Worm (Caenorhabditis elegans): Measurements from ENCODE around the gene F42A10.6.

DNA sequence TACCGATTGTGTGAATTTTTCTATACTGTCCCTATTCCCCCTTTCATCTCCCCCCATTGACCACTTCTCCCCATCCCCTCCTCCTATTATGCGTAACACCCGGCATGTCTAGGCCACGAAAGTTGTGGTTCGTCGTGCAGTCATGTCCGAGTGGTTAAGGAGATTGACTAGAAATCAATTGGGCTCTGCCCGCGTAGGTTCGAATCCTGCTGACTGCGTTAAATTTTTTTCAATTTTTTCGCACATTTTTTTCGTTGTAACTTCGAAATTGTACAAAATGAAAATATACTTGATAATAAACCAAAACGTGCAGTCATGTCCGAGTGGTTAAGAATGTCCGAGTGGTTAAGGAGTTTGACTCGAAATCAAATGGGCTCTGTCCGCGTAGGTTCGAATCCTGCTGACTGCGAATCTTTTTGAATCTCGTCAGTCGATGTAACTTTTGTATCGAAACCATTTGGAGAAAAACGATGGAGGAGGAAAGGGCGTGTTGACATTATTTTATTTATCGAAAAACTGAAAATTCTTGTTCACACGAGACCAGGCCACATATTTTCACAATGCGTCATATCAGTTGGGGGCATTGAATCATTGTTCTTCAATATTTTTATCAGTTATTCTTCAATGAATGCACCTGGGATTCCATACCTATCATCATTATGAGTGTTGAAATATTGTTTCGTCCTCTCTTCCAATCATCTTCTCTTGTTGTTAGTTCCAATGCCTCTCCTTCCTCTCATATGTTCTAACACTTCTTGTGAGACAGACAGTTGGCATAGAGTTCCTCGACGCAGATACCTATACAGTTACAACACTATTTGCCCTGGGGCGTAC lies 17.8 kb downstream of the F42A10.6 start, which contains the start of gene nfm-1:
- TF ChIP-seq ccch-3 (GFP tag; optimal IDR thresholded peaks at IDR 0.05) = no peak
- peak; percentile 81 for TF ChIP-seq madf-10 (tag; optimal IDR thresholded peaks at IDR 0.05)
- no peak for TF ChIP-seq ama-1 (optimal IDR thresholded peaks at IDR 0.05)
- peak; percentile 10 to 43 for TF ChIP-seq ama-1 (GFP tag; optimal IDR thresholded peaks at IDR 0.05)
- peak; percentile 72 for TF ChIP-seq ztf-18 (tag; optimal IDR thresholded peaks at IDR 0.05)
- peak; percentile 80 for TF ChIP-seq ZK185.1 (tag; optimal IDR thresholded peaks at IDR 0.05; ENCODE audit: poor library complexity, severe bottlenecking)
- TF ChIP-seq pha-4 (tag; optimal IDR thresholded peaks at IDR 0.05) = peak; percentile 28
- 0 out of 2 replicates have a peak, but pooled peaks have one; percentile 18 for TF ChIP-seq Y67H2A.10 (GFP tag; conservative IDR thresholded peaks at IDR 0.05)
- TF ChIP-seq F33H1.4 (GFP tag; IDR thresholded peaks at IDR 0.05) = peak; percentile 44

All from whole organism, young adult.